Fruit fly (Drosophila melanogaster) whole organism, pupa: ENCODE data around the gene CG11426.

Source experiments
- CG10348 ChIP-seq: fragments of 200-800 bp; sonication (Bioruptor generic); IDR thresholded peaks from 2 replicates; pipeline ENCODE4 v1.3.6; 2022; ENCODE audit warnings: missing biosample characterization, missing genetic modification characterization
- CG12605 ChIP-seq: fragments of 200-800 bp; sonication (Bioruptor generic); IDR thresholded peaks from 2 replicates; pipeline ENCODE4 v1.3.6; 2022; ENCODE audit warnings: missing biosample characterization, missing genetic modification characterization
- CG13204 ChIP-seq: fragments of 200-800 bp; sonication (Bioruptor generic); optimal IDR thresholded peaks from 2 replicates; lab custom pipeline; 2018; ENCODE audit warnings: missing biosample characterization, mild to moderate bottlenecking, missing genetic modification characterization, moderate library complexity
- CG14655 ChIP-seq: fragments of 200-800 bp; sonication (Bioruptor generic); optimal IDR thresholded peaks from 3 replicates; lab custom pipeline; 2017; ENCODE audit warnings: mild to moderate bottlenecking, missing biosample characterization, missing genetic modification reagents, missing genetic modification characterization
- CG15710 ChIP-seq: fragments of 200-800 bp; sonication (Bioruptor generic); optimal IDR thresholded peaks from 2 replicates; lab custom pipeline; 2018; ENCODE audit warnings: missing biosample characterization, mild to moderate bottlenecking, missing genetic modification characterization, moderate library complexity
- CG17806 ChIP-seq: fragments of 200-800 bp; sonication (Bioruptor generic); optimal IDR thresholded peaks from 2 replicates; lab custom pipeline; 2018; ENCODE audit warnings: missing biosample characterization, mild to moderate bottlenecking, missing genetic modification characterization, moderate library complexity
- CG32121 ChIP-seq: fragments of 200-800 bp; sonication (Bioruptor generic); IDR thresholded peaks from 2 replicates; pipeline ENCODE4 v1.3.6; 2022; ENCODE audit warnings: missing biosample characterization, missing genetic modification characterization
- CG34367 ChIP-seq: fragments of 200-800 bp; sonication (Bioruptor generic); optimal IDR thresholded peaks from 2 replicates; lab custom pipeline; 2018; ENCODE audit warnings: missing biosample characterization, mild to moderate bottlenecking, missing genetic modification characterization
- CG4496 ChIP-seq: fragments of 200-800 bp; sonication (Bioruptor generic); IDR thresholded peaks from 3 replicates; pipeline ENCODE4 v1.3.6; 2022; ENCODE audit warnings: missing biosample characterization, missing genetic modification characterization
- CG8159 ChIP-seq: fragments of 200-800 bp; sonication (Bioruptor generic); optimal IDR thresholded peaks from 3 replicates; lab custom pipeline; 2018; ENCODE audit warnings: missing biosample characterization, mild to moderate bottlenecking, missing genetic modification characterization, moderate library complexity
- CG8301 ChIP-seq: fragments of 200-800 bp; sonication (Bioruptor generic); optimal IDR thresholded peaks from 2 replicates; lab custom pipeline; 2018; ENCODE audit warnings: missing biosample characterization, mild to moderate bottlenecking, missing genetic modification characterization
- CG9948 ChIP-seq: fragments of 200-800 bp; sonication (Bioruptor generic); optimal IDR thresholded peaks from 2 replicates; lab custom pipeline; 2018; ENCODE audit warnings: missing biosample characterization, mild to moderate bottlenecking, missing genetic modification characterization, moderate library complexity
- D1 ChIP-seq: fragments of 200-800 bp; sonication (Bioruptor generic); optimal IDR thresholded peaks from 2 replicates; lab custom pipeline; 2018; ENCODE audit warnings: missing biosample characterization, mild to moderate bottlenecking, missing genetic modification characterization, moderate library complexity
- EcR ChIP-seq: fragments of 200-800 bp; sonication (Bioruptor generic); optimal IDR thresholded peaks from 3 replicates; lab custom pipeline; 2019; ENCODE audit warnings: missing biosample characterization, missing genetic modification characterization, mild to moderate bottlenecking, moderate library complexity, missing genetic modification reagents
- Ets98B ChIP-seq: fragments of 200-800 bp; sonication (Bioruptor generic); IDR thresholded peaks from 2 replicates; pipeline ENCODE4 v1.3.6; 2022; ENCODE audit warnings: missing biosample characterization, missing genetic modification characterization
- Pif1A ChIP-seq: fragments of 200-800 bp; sonication (Bioruptor generic); optimal IDR thresholded peaks from 3 replicates; lab custom pipeline; 2016; ENCODE audit warnings: missing biosample characterization, missing genetic modification characterization
- Pif1B ChIP-seq: fragments of 200-800 bp; sonication (Bioruptor generic); optimal IDR thresholded peaks from 3 replicates; lab custom pipeline; 2016; ENCODE audit warnings: missing biosample characterization, missing genetic modification characterization
- Snoo ChIP-seq: fragments of 200-800 bp; sonication (Bioruptor generic); optimal IDR thresholded peaks from 3 replicates; lab custom pipeline; 2017; ENCODE audit warnings: missing biosample characterization, mild to moderate bottlenecking, missing genetic modification characterization, inconsistent platforms
- fd96Ca ChIP-seq: fragments of 200-800 bp; sonication (Bioruptor generic); IDR thresholded peaks from 3 replicates; pipeline ENCODE4 v1.3.6; 2022; ENCODE audit warnings: missing biosample characterization, missing genetic modification characterization
- gl ChIP-seq: fragments of 200-800 bp; sonication (Bioruptor generic); optimal IDR thresholded peaks from 2 replicates; lab custom pipeline; 2018; ENCODE audit warnings: missing biosample characterization, mild to moderate bottlenecking, missing genetic modification characterization
- rn ChIP-seq: fragments of 200-800 bp; sonication (Bioruptor generic); IDR thresholded peaks from 2 replicates; pipeline ENCODE4 v1.3.6; 2022; ENCODE audit warnings: missing biosample characterization, missing genetic modification characterization

Gene CG11426

dm6 chr3L:22463412-22463811, 6.9 kb upstream of the CG11426 start:
- TF ChIP-seq CG32121 (GFP tag; lab: Robert Waterston, UW) (no peak), Pif1A (no peak), EcR (GFP tag; lab: Kevin White, UChicago) (peak; percentile 11), CG15710 (no peak), CG9948 (tag; lab: Kevin White, UChicago) (no peak)

dm6 chr3L:22465486-22466402, 4.6 kb upstream of the CG11426 start, which contains the start of gene CG11438:
Gene CG11438, plus strand, starts transcription at chr3L:22465619.
- TF ChIP-seq CG10348 (no peak), EcR (GFP tag; lab: Kevin White, UChicago) (peak; percentile 42), CG4496 (no peak), gl (tag; lab: Kevin White, UChicago) (peak; percentile 12), rn (GFP tag; lab: Robert Waterston, UW) (no peak), D1 (tag; lab: Kevin White, UChicago) (no peak)

dm6 chr3L:22466403-22466942, 3.9 kb upstream of the CG11426 start:
- TF ChIP-seq CG12605 (GFP tag; lab: Robert Waterston, UW) (no peak), CG32121 (GFP tag; lab: Robert Waterston, UW) (peak; percentile 24; the same call in 1 of the 2 replicates), CG34367 (tag; lab: Kevin White, UChicago) (peak; percentile 25), CG14655 (peak; percentile 73), CG13204 (GFP tag; lab: Kevin White, UChicago) (peak; percentile 73), EcR (GFP tag; lab: Kevin White, UChicago) (no peak), CG9948 (tag; lab: Kevin White, UChicago) (peak; percentile 53), CG8301 (tag; lab: Kevin White, UChicago) (peak; percentile 59), rn (GFP tag; lab: Robert Waterston, UW) (no peak), CG15710 (peak; percentile 30), CG8159 (tag; lab: Kevin White, UChicago) (peak; percentile 44), CG17806 (tag; lab: Kevin White, UChicago) (peak; percentile 33), CG10348 (no peak), Pif1B (GFP tag; lab: Kevin White, UChicago) (peak; percentile 9), Pif1A (peak; percentile 47)
- TF ChIP-seq, all 21 proteins: peak for 11

- TF ChIP-seq CG10348, result no peak
- TF ChIP-seq EcR (GFP tag; lab: Kevin White, UChicago), result no peak
- TF ChIP-seq CG14655, result no peak
- no peak for TF ChIP-seq fd96Ca (GFP tag; lab: Robert Waterston, UW)
Measured at dm6 chr3L:22468562-22468961, 1.8 kb upstream of the CG11426 start, which contains the start of gene CG11437. Gene CG11437, plus strand, starts transcription at chr3L:22468862.

- TF ChIP-seq rn (GFP tag; lab: Robert Waterston, UW) (no peak), CG14655 (peak; percentile 21), CG15710 (no peak), CG32121 (GFP tag; lab: Robert Waterston, UW) (no peak), CG4496 (0 out of 3 replicates have a peak, but pooled peaks have one; percentile 15)
Measured at dm6 chr3L:22471586-22472291, 1.4 kb downstream of the CG11426 start.

- TF ChIP-seq CG10348 (no peak), Snoo (no peak), CG34367 (tag; lab: Kevin White, UChicago) (no peak), D1 (tag; lab: Kevin White, UChicago) (no peak), CG17806 (tag; lab: Kevin White, UChicago) (no peak), EcR (GFP tag; lab: Kevin White, UChicago) (no peak), CG8301 (tag; lab: Kevin White, UChicago) (no peak), gl (tag; lab: Kevin White, UChicago) (no peak), CG9948 (tag; lab: Kevin White, UChicago) (no peak), CG14655 (no peak), CG13204 (GFP tag; lab: Kevin White, UChicago) (no peak), CG32121 (GFP tag; lab: Robert Waterston, UW) (no peak), CG12605 (GFP tag; lab: Robert Waterston, UW) (no peak), fd96Ca (GFP tag; lab: Robert Waterston, UW) (no peak), CG15710 (no peak), Ets98B (GFP tag; lab: Robert Waterston, UW) (no peak), rn (GFP tag; lab: Robert Waterston, UW) (no peak), Pif1B (GFP tag; lab: Kevin White, UChicago) (no peak), CG8159 (tag; lab: Kevin White, UChicago) (no peak)
Measured at dm6 chr3L:22474081-22474845, 3.9 kb downstream of the CG11426 start, which contains the start of gene CG11425. Gene CG11425, plus strand, starts transcription at chr3L:22474795.
